Worm (Caenorhabditis elegans) whole organism, young adult: ENCODE data around the gene tre-4.

Source experiments
- B0336.3 ChIP-seq: fragments of 200-800 bp; sonication (Bioruptor generic); IDR thresholded peaks from 2 replicates; pipeline ENCODE4 v1.3.6; 2022; ENCODE audit warnings: missing genetic modification characterization, missing compliant biosample characterization
- C06A6.2 ChIP-seq: fragments of 200-800 bp; sonication (Bioruptor generic); conservative IDR thresholded peaks from 2 replicates; pipeline ENCODE4 v1.3.6; 2022; ENCODE audit warnings: missing genetic modification characterization, missing compliant biosample characterization
- F49E8.2 ChIP-seq: sonication (generic microtip); optimal IDR thresholded peaks from 3 replicates; lab custom pipeline; 2017; ENCODE audit warnings: missing genetic modification characterization, mild to moderate bottlenecking, missing compliant biosample characterization, antibody characterized with exemption, moderate library complexity; ENCODE audit not compliant: insufficient read depth
- K11D2.4 ChIP-seq: fragments of 200-800 bp; sonication (Bioruptor generic); IDR thresholded peaks from 2 replicates; pipeline ENCODE4 v1.3.6; 2022; ENCODE audit warnings: missing genetic modification reagents, missing genetic modification characterization, missing compliant biosample characterization
- T07F8.4 ChIP-seq: sonication (generic microtip); optimal IDR thresholded peaks from 2 replicates; lab custom pipeline; 2016; ENCODE audit warnings: mild to moderate bottlenecking, missing genetic modification characterization, moderate library complexity, missing compliant biosample characterization
- Y53F4B.3 ChIP-seq: fragments of 200-800 bp; sonication (Bioruptor generic); IDR thresholded peaks from 2 replicates; pipeline ENCODE4 v1.3.6; 2022; ENCODE audit warnings: missing genetic modification reagents, missing genetic modification characterization, missing compliant biosample characterization
- Y56A3A.18 ChIP-seq: fragments of 200-800 bp; sonication (Bioruptor generic); IDR thresholded peaks from 2 replicates; pipeline ENCODE4 v1.3.6; 2022; ENCODE audit warnings: missing genetic modification reagents, missing genetic modification characterization, missing compliant biosample characterization
- Y79H2A.3 ChIP-seq: fragments of 200-800 bp; sonication (Bioruptor generic); conservative IDR thresholded peaks from 2 replicates; pipeline ENCODE4 v1.3.6; 2022; ENCODE audit warnings: missing genetic modification reagents, missing genetic modification characterization, missing compliant biosample characterization
- ZK185.1 ChIP-seq: sonication (generic microtip); optimal IDR thresholded peaks from 2 replicates; lab custom pipeline; 2016; ENCODE audit warnings: mild to moderate bottlenecking, missing genetic modification characterization, missing compliant biosample characterization; ENCODE audit not compliant: poor library complexity, severe bottlenecking
- attf-3 ChIP-seq: fragments of 200-800 bp; sonication (Bioruptor generic); conservative IDR thresholded peaks from 2 replicates; pipeline ENCODE4 v1.3.6; 2022; ENCODE audit warnings: missing genetic modification reagents, missing genetic modification characterization, missing compliant biosample characterization
- bed-2 ChIP-seq: fragments of 200-800 bp; sonication (Bioruptor generic); IDR thresholded peaks from 2 replicates; pipeline ENCODE4 v1.3.6; 2022; ENCODE audit warnings: missing genetic modification reagents, missing genetic modification characterization, missing compliant biosample characterization
- cebp-1 ChIP-seq, 2 experiments: fragments of 200-800 bp in 1 of 2; sonication (Bioruptor generic) in 1 of 2; sonication (generic microtip) in 1 of 2; IDR thresholded peaks in 1 of 2; optimal IDR thresholded peaks in 1 of 2; 2 replicates each; pipeline versions ENCODE4 v1.3.6 to Lab custom; 2017 to 2022; ENCODE audit warnings: missing compliant biosample characterization in 2 of 2, missing genetic modification characterization in 2 of 2, mild to moderate bottlenecking in 1 of 2, missing genetic modification reagents in 1 of 2, moderate library complexity in 1 of 2
- ceh-100 ChIP-seq: fragments of 200-800 bp; sonication (Bioruptor generic); IDR thresholded peaks from 2 replicates; pipeline ENCODE4 v1.3.6; 2022; ENCODE audit warnings: missing genetic modification reagents, missing genetic modification characterization, missing compliant biosample characterization
- ceh-27 ChIP-seq: fragments of 200-800 bp; sonication (Bioruptor generic); optimal IDR thresholded peaks from 2 replicates; lab custom pipeline; 2018; ENCODE audit warnings: mild to moderate bottlenecking, missing genetic modification characterization, moderate library complexity, missing compliant biosample characterization
- die-1 ChIP-seq: sonication (generic microtip); optimal IDR thresholded peaks from 2 replicates; lab custom pipeline; 2016; ENCODE audit warnings: missing genotype, mild to moderate bottlenecking, missing genetic modification characterization, missing compliant biosample characterization
- dox-1 ChIP-seq: fragments of 200-800 bp; sonication (Bioruptor generic); IDR thresholded peaks from 2 replicates; pipeline ENCODE4 v1.3.6; 2022; ENCODE audit warnings: missing genetic modification reagents, missing genetic modification characterization, missing compliant biosample characterization
- ekl-4 ChIP-seq: fragments of 200-800 bp; sonication (Bioruptor generic); IDR thresholded peaks from 2 replicates; pipeline ENCODE4 v1.3.6; 2022; ENCODE audit warnings: missing genetic modification reagents, missing genetic modification characterization, missing compliant biosample characterization
- gei-17 ChIP-seq: fragments of 200-800 bp; sonication (Bioruptor generic); optimal IDR thresholded peaks from 2 replicates; lab custom pipeline; 2018; ENCODE audit warnings: mild to moderate bottlenecking, missing genetic modification characterization, missing compliant biosample characterization
- him-1 ChIP-seq: sonication (generic microtip); optimal IDR thresholded peaks from 2 replicates; lab custom pipeline; 2016; ENCODE audit warnings: missing genotype, missing genetic modification reagents, missing genetic modification characterization, missing compliant biosample characterization
- hmg-1.2 ChIP-seq: fragments of 200-800 bp; sonication (Bioruptor generic); IDR thresholded peaks from 2 replicates; pipeline ENCODE4 v1.3.6; 2022; ENCODE audit warnings: missing genetic modification reagents, missing genetic modification characterization, missing compliant biosample characterization
- lin-26 ChIP-seq: fragments of 200-800 bp; sonication (Bioruptor generic); IDR thresholded peaks from 2 replicates; pipeline ENCODE4 v1.3.6; 2022; ENCODE audit warnings: missing genetic modification reagents, missing genetic modification characterization, missing compliant biosample characterization
- lin-35 ChIP-seq, 3 experiments: fragments of 150-350 bp in 2 of 3; sonication (generic microtip) in 1 of 3; optimal IDR thresholded peaks; 2 replicates each; lab custom pipeline; 2014 to 2018; ENCODE audit warnings: missing biosample characterization in 3 of 3, missing genetic modification characterization in 3 of 3, missing genetic modification reagents in 3 of 3
- lir-1 ChIP-seq: fragments of 200-800 bp; sonication (Bioruptor generic); conservative IDR thresholded peaks from 2 replicates; pipeline ENCODE4 v1.3.6; 2022; ENCODE audit warnings: missing genetic modification reagents, missing genetic modification characterization, missing compliant biosample characterization
- lsy-27 ChIP-seq: sonication (generic microtip); optimal IDR thresholded peaks from 2 replicates; lab custom pipeline; 2017; ENCODE audit warnings: missing genetic modification characterization, mild to moderate bottlenecking, missing compliant biosample characterization, antibody characterized with exemption, missing genotype, borderline replicate concordance; ENCODE audit not compliant: insufficient read depth
- madf-10 ChIP-seq: sonication (generic microtip); optimal IDR thresholded peaks from 2 replicates; lab custom pipeline; 2016; ENCODE audit warnings: mild to moderate bottlenecking, missing genetic modification characterization, missing compliant biosample characterization
- madf-3 ChIP-seq: fragments of 200-800 bp; sonication (Bioruptor generic); IDR thresholded peaks from 2 replicates; pipeline ENCODE4 v1.3.6; 2022; ENCODE audit warnings: missing genetic modification reagents, missing genetic modification characterization, missing compliant biosample characterization
- madf-6 ChIP-seq: fragments of 200-800 bp; sonication (Bioruptor generic); IDR thresholded peaks from 2 replicates; pipeline ENCODE4 v1.3.6; 2022; ENCODE audit warnings: missing genetic modification reagents, missing genetic modification characterization, missing compliant biosample characterization
- mcd-1 ChIP-seq: fragments of 200-800 bp; sonication (Bioruptor generic); IDR thresholded peaks from 2 replicates; pipeline ENCODE4 v1.3.6; 2022; ENCODE audit warnings: missing genetic modification reagents, missing genetic modification characterization, missing compliant biosample characterization
- mel-28 ChIP-seq: sonication (generic microtip); optimal IDR thresholded peaks from 2 replicates; lab custom pipeline; 2016; ENCODE audit warnings: borderline replicate concordance, mild to moderate bottlenecking, missing genetic modification characterization, missing compliant biosample characterization
- mes-4 ChIP-seq: sonication (generic microtip); optimal IDR thresholded peaks from 2 replicates; lab custom pipeline; 2016; ENCODE audit warnings: missing genotype, missing genetic modification characterization, missing compliant biosample characterization
- nhr-80 ChIP-seq: sonication (generic microtip); optimal IDR thresholded peaks from 2 replicates; lab custom pipeline; 2016; ENCODE audit warnings: missing genetic modification characterization, missing compliant biosample characterization
- nhr-90 ChIP-seq: sonication (generic microtip); optimal IDR thresholded peaks from 2 replicates; lab custom pipeline; 2016; ENCODE audit warnings: missing genotype, mild to moderate bottlenecking, missing genetic modification characterization, missing compliant biosample characterization
- pbrm-1 ChIP-seq: fragments of 200-800 bp; sonication (Bioruptor generic); IDR thresholded peaks from 2 replicates; pipeline ENCODE4 v1.3.6; 2022; ENCODE audit warnings: missing genetic modification reagents, missing genetic modification characterization, missing compliant biosample characterization
- rcor-1 ChIP-seq: fragments of 200-800 bp; sonication (Bioruptor generic); IDR thresholded peaks from 2 replicates; pipeline ENCODE4 v1.3.6; 2022; ENCODE audit warnings: missing genetic modification reagents, missing genetic modification characterization, missing compliant biosample characterization
- rpc-1 ChIP-seq, 2 experiments: fragments of 150-350 bp in 1 of 2; sonication (generic microtip) in 1 of 2; optimal IDR thresholded peaks; 2 replicates each; lab custom pipeline; 2014 to 2018; ENCODE audit warnings: missing biosample characterization in 1 of 2, missing genetic modification characterization in 1 of 2, missing genetic modification reagents in 1 of 2, missing genotype in 1 of 2
- snpc-1.3 ChIP-seq: sonication (generic microtip); optimal IDR thresholded peaks from 2 replicates; lab custom pipeline; 2017; ENCODE audit warnings: missing genetic modification characterization, mild to moderate bottlenecking, missing compliant biosample characterization, antibody characterized with exemption, moderate library complexity, missing genotype, missing genetic modification reagents; ENCODE audit not compliant: insufficient read depth
- snpc-4 ChIP-seq, 5 experiments: fragments of 150-350 bp in 1 of 5; sonication (generic microtip) in 4 of 5; optimal IDR thresholded peaks; 2 replicates each; lab custom pipeline; 2014 to 2018; ENCODE audit warnings: missing genetic modification characterization in 5 of 5, missing biosample characterization in 3 of 5, antibody characterized with exemption in 2 of 5, mild to moderate bottlenecking in 2 of 5, missing compliant biosample characterization in 2 of 5, missing genotype in 2 of 5, moderate library complexity in 2 of 5, missing genetic modification reagents in 1 of 5
- sptf-2 ChIP-seq: fragments of 200-800 bp; sonication (Bioruptor generic); optimal IDR thresholded peaks from 2 replicates; lab custom pipeline; 2018; ENCODE audit warnings: mild to moderate bottlenecking, missing genetic modification characterization, missing compliant biosample characterization
- tbp1 ChIP-seq: fragments of 200-800 bp; sonication (Bioruptor generic); optimal IDR thresholded peaks from 2 replicates; lab custom pipeline; 2018; ENCODE audit warnings: mild to moderate bottlenecking, missing genetic modification characterization, missing compliant biosample characterization
- tbx-9 ChIP-seq: sonication (generic microtip); optimal IDR thresholded peaks from 2 replicates; lab custom pipeline; 2016; ENCODE audit warnings: borderline replicate concordance, missing genetic modification characterization, inconsistent platforms, missing compliant biosample characterization
- tlf-1 ChIP-seq: fragments of 200-800 bp; sonication (Bioruptor generic); optimal IDR thresholded peaks from 2 replicates; lab custom pipeline; 2018; ENCODE audit warnings: mild to moderate bottlenecking, missing genetic modification characterization, missing compliant biosample characterization
- zim-3 ChIP-seq: sonication (generic microtip); optimal IDR thresholded peaks from 2 replicates; lab custom pipeline; 2017; ENCODE audit warnings: mild to moderate bottlenecking, missing genetic modification characterization, moderate library complexity, missing compliant biosample characterization
- ztf-18 ChIP-seq: sonication (generic microtip); optimal IDR thresholded peaks from 2 replicates; lab custom pipeline; 2016; ENCODE audit warnings: missing genotype, mild to moderate bottlenecking, missing genetic modification characterization, missing compliant biosample characterization
- ztf-25 ChIP-seq: fragments of 200-800 bp; sonication (Bioruptor generic); IDR thresholded peaks from 2 replicates; pipeline ENCODE4 v1.3.6; 2022; ENCODE audit warnings: missing genetic modification reagents, missing genetic modification characterization, missing compliant biosample characterization
- ztf-28 ChIP-seq: fragments of 200-800 bp; sonication (Bioruptor generic); IDR thresholded peaks from 2 replicates; pipeline ENCODE4 v1.3.6; 2022; ENCODE audit warnings: missing genetic modification reagents, missing genetic modification characterization, missing compliant biosample characterization

tre-4 gene

ce11 chrX:13442446-13442845 lies 29.5 kb upstream of the tre-4 start:
- TF ChIP-seq ZK185.1 (tag; lab: Kevin White, UChicago) (peak; percentile 61), attf-3 (GFP tag; lab: Robert Waterston, UW) (peak; percentile 48), T07F8.4 (tag; lab: Kevin White, UChicago) (peak; percentile 38), die-1 (peak; percentile 79), ceh-27 (GFP tag; lab: Kevin White, UChicago) (peak; percentile 57), F49E8.2 (tag; lab: Kevin White, UChicago) (no peak), C06A6.2 (0 out of 2 replicates have a peak, but pooled peaks have one; percentile 34), ztf-25 (GFP tag; lab: Robert Waterston, UW) (no peak), lsy-27 (peak; percentile 31), madf-6 (GFP tag; lab: Robert Waterston, UW) (no peak; the same call in 1 of the 2 replicates), gei-17 (GFP tag; lab: Kevin White, UChicago) (peak; percentile 75), mes-4 (tag; lab: Kevin White, UChicago) (no peak), K11D2.4 (GFP tag; lab: Robert Waterston, UW) (peak; percentile 60), tbx-9 (tag; lab: Kevin White, UChicago) (no peak), nhr-80 (tag; lab: Kevin White, UChicago) (peak; percentile 41), pbrm-1 (GFP tag; lab: Robert Waterston, UW) (peak; percentile 84), lir-1 (GFP tag; lab: Robert Waterston, UW) (no peak), him-1 (tag; lab: Kevin White, UChicago) (peak; percentile 79), lin-26 (GFP tag; lab: Robert Waterston, UW) (peak; percentile 84), madf-10 (tag; lab: Kevin White, UChicago) (peak; percentile 43), sptf-2 (GFP tag; lab: Kevin White, UChicago) (peak; percentile 6), B0336.3 (GFP tag; lab: Robert Waterston, UW) (peak; percentile 48; the same call in 1 of the 2 replicates), snpc-4 (GFP tag; optimal IDR thresholded peaks at IDR 0.05; lab: Kevin White, UChicago) (peak; percentile 9), snpc-4 (tag; optimal IDR thresholded peaks at IDR 0.05; lab: Kevin White, UChicago) (peak in 3 of 4 experiments; percentile 31 to 65 (median 41)), bed-2 (no peak), madf-3 (GFP tag; lab: Robert Waterston, UW) (no peak), cebp-1 (GFP tag; IDR thresholded peaks at IDR 0.05; lab: Robert Waterston, UW) (0 out of 2 replicates have a peak, but pooled peaks have one; percentile 9), cebp-1 (tag; optimal IDR thresholded peaks at IDR 0.05; lab: Kevin White, UChicago) (no peak), snpc-1.3 (peak; percentile 53), dox-1 (GFP tag; lab: Robert Waterston, UW) (peak; percentile 90), nhr-90 (tag; lab: Kevin White, UChicago) (peak; percentile 60), ekl-4 (GFP tag; lab: Robert Waterston, UW) (peak; percentile 51; the same call in 1 of the 2 replicates), ceh-100 (GFP tag; lab: Robert Waterston, UW) (peak; percentile 49; the same call in 1 of the 2 replicates), rcor-1 (GFP tag; lab: Robert Waterston, UW) (peak; percentile 68), tlf-1 (no peak), ztf-18 (tag; lab: Kevin White, UChicago) (peak; percentile 14), Y56A3A.18 (GFP tag; lab: Robert Waterston, UW) (peak; percentile 75; the same call in 1 of the 2 replicates), hmg-1.2 (GFP tag; lab: Robert Waterston, UW) (peak; percentile 78), zim-3 (peak; percentile 13), mcd-1 (GFP tag; lab: Robert Waterston, UW) (peak; percentile 65), lin-35 (GFP tag; optimal IDR thresholded peaks at IDR 0.05; lab: Kevin White, UChicago) (peak in 1 of 3 experiments; percentile 42), rpc-1 (optimal IDR thresholded peaks at IDR 0.05; lab: Kevin White, UChicago) (peak; percentile 62), rpc-1 (tag; optimal IDR thresholded peaks at IDR 0.05; lab: Kevin White, UChicago) (peak; percentile 79), tbp1 (peak; percentile 92), mel-28 (no peak), ztf-28 (GFP tag; lab: Robert Waterston, UW) (0 out of 2 replicates have a peak, but pooled peaks have one; percentile 60), Y53F4B.3 (GFP tag; lab: Robert Waterston, UW) (peak; percentile 50; the same call in 1 of the 2 replicates), Y79H2A.3 (no peak)
